Fruit fly (Drosophila melanogaster): ENCODE results near the gene Lint-O.

Gene Lint-O

dm6 chrX:2743020-2743419 lies 44.5 kb downstream of the Lint-O start (continued):
- TF ChIP-seq CG17186 (GFP tag; optimal IDR thresholded peaks at IDR 0.05) (no peak), gro (GFP tag; optimal IDR thresholded peaks at IDR 0.05) (peak; percentile 88), NK7.1 (GFP tag; optimal IDR thresholded peaks at IDR 0.05) (peak; percentile 58), NC2α (GFP tag; optimal IDR thresholded peaks at IDR 0.05) (peak; percentile 29), NC2β (GFP tag; optimal IDR thresholded peaks at IDR 0.05) (peak; percentile 39), Vsx1 (GFP tag; optimal IDR thresholded peaks at IDR 0.05) (peak; percentile 86), CG3065 (GFP tag; optimal IDR thresholded peaks at IDR 0.05) (peak; percentile 24), Awh (GFP tag; IDR thresholded peaks at IDR 0.05) (peak; percentile 74), CG10654 (GFP tag; optimal IDR thresholded peaks at IDR 0.05) (peak; percentile 59), pfk (GFP tag; optimal IDR thresholded peaks at IDR 0.05) (no peak), insv (GFP tag; optimal IDR thresholded peaks at IDR 0.05) (no peak), CG2202 (tag; optimal IDR thresholded peaks at IDR 0.05) (no peak), her (GFP tag; optimal IDR thresholded peaks at IDR 0.05) (peak; percentile 88), CG9215 (GFP tag; IDR thresholded peaks at IDR 0.05) (peak; percentile 81), Gsc (GFP tag; IDR thresholded peaks at IDR 0.05) (peak; percentile 49; the same call in 1 of the 2 replicates), NFAT (GFP tag; IDR thresholded peaks at IDR 0.05) (peak; percentile 86), pan (optimal IDR thresholded peaks at IDR 0.05) (no peak), pan (GFP tag; optimal IDR thresholded peaks at IDR 0.05 in 1 of 2, IDR thresholded peaks at IDR 0.05 in 1 of 2) (peak in 1 of 2 experiments; percentile 93), caup (GFP tag; optimal IDR thresholded peaks at IDR 0.05; ENCODE audit: severe bottlenecking) (peak; percentile 83), crc (GFP tag; optimal IDR thresholded peaks at IDR 0.05) (peak; percentile 78), CkIIα-i1 (GFP tag; IDR thresholded peaks at IDR 0.05) (peak; percentile 56; the same call in 1 of the 2 replicates), org-1 (GFP tag; optimal IDR thresholded peaks at IDR 0.05) (peak; percentile 69), CG31441 (GFP tag; IDR thresholded peaks at IDR 0.05) (peak; percentile 66; the same call in 1 of the 2 replicates), Sin3A (optimal IDR thresholded peaks at IDR 0.05) (no peak), ttk (GFP tag; IDR thresholded peaks at IDR 0.05) (peak; percentile 74), CG13287 (GFP tag; IDR thresholded peaks at IDR 0.05; ENCODE audit: partially characterized antibody) (no peak), ac (GFP tag; optimal IDR thresholded peaks at IDR 0.05) (no peak), D19B (GFP tag; optimal IDR thresholded peaks at IDR 0.05) (peak; percentile 76), h (optimal IDR thresholded peaks at IDR 0.05) (no peak), CoRest (tag; optimal IDR thresholded peaks at IDR 0.05) (peak; percentile 74), sim (GFP tag; IDR thresholded peaks at IDR 0.05) (peak; percentile 15; the same call in 1 of the 2 replicates), gfzf (GFP tag; optimal IDR thresholded peaks at IDR 0.05) (no peak), ash1 (GFP tag; optimal IDR thresholded peaks at IDR 0.05) (no peak), Ada2b (GFP tag; IDR thresholded peaks at IDR 0.05) (peak; percentile 93), dati (GFP tag; IDR thresholded peaks at IDR 0.05) (peak; percentile 29; the same call in 1 of the 2 replicates), CG6272 (GFP tag; IDR thresholded peaks at IDR 0.05) (peak; percentile 78), Dref (GFP tag; IDR thresholded peaks at IDR 0.05) (peak; percentile 35; the same call in 1 of the 2 replicates), Aef1 (GFP tag; IDR thresholded peaks at IDR 0.05) (peak; percentile 91), Drgx (GFP tag; IDR thresholded peaks at IDR 0.05) (peak; percentile 64), sob (GFP tag; IDR thresholded peaks at IDR 0.05) (peak; percentile 93), trh (GFP tag; optimal IDR thresholded peaks at IDR 0.05) (peak; percentile 27), CG33213 (GFP tag; optimal IDR thresholded peaks at IDR 0.05) (peak; percentile 59), Dfd (GFP tag; optimal IDR thresholded peaks at IDR 0.05) (no peak), Ets65A (GFP tag) (peak; percentile 63), fd102C (GFP tag; optimal IDR thresholded peaks at IDR 0.05) (no peak), Dip2 (GFP tag; IDR thresholded peaks at IDR 0.05) (peak; percentile 10; the same call in 1 of the 2 replicates), Sry-δ (GFP tag; optimal IDR thresholded peaks at IDR 0.05) (peak; percentile 43), CG18619 (GFP tag; optimal IDR thresholded peaks at IDR 0.05) (peak; percentile 77), Dbx (GFP tag; IDR thresholded peaks at IDR 0.05) (peak; percentile 92), Jarid2 (GFP tag; optimal IDR thresholded peaks at IDR 0.05) (no peak), H15 (GFP tag; IDR thresholded peaks at IDR 0.05) (peak; percentile 83), CG9817 (tag; optimal IDR thresholded peaks at IDR 0.05) (peak; percentile 69), pnt (GFP tag; optimal IDR thresholded peaks at IDR 0.05) (peak; percentile 68)
